Worm (Caenorhabditis elegans) whole organism, midembryonic: ENCODE measurements around the gene F55C9.14.
A peak's percentile ranks its signal among the peaks of the same experiment; 100 is the strongest.

Experiments
- T22C8.4 ChIP-seq: fragments of 200-800 bp; sonication (Bioruptor generic); IDR thresholded peaks from 2 replicates; pipeline ENCODE4 v1.3.6; 2022; ENCODE audit warnings: missing genetic modification characterization, missing compliant biosample characterization
- cog-1 ChIP-seq: sonication (generic microtip); optimal IDR thresholded peaks from 2 replicates; lab custom pipeline; 2016; ENCODE audit warnings: missing genetic modification characterization, missing compliant biosample characterization
- flt-1 ChIP-seq: fragments of 200-800 bp; sonication (Bioruptor generic); IDR thresholded peaks from 2 replicates; pipeline ENCODE4 v1.3.6; 2022; ENCODE audit warnings: missing genetic modification characterization, missing compliant biosample characterization
- klf-2 ChIP-seq: fragments of 200-800 bp; sonication (Bioruptor generic); conservative IDR thresholded peaks from 2 replicates; pipeline ENCODE4 v1.3.6; 2022; ENCODE audit warnings: missing genetic modification reagents, missing genetic modification characterization, missing compliant biosample characterization
- med-1 ChIP-seq: sonication (generic microtip); optimal IDR thresholded peaks from 2 replicates; lab custom pipeline; 2017; ENCODE audit warnings: missing genetic modification characterization, mild to moderate bottlenecking, missing compliant biosample characterization, antibody characterized with exemption, missing genetic modification reagents; ENCODE audit not compliant: insufficient read depth
- ref-1 ChIP-seq: fragments of 200-800 bp; sonication (Bioruptor generic); conservative IDR thresholded peaks from 2 replicates; pipeline ENCODE4 v1.3.6; 2022; ENCODE audit warnings: missing genetic modification reagents, missing genetic modification characterization, missing compliant biosample characterization
- tab-1 ChIP-seq: fragments of 200-800 bp; sonication (Bioruptor generic); IDR thresholded peaks from 2 replicates; pipeline ENCODE4 v1.3.6; 2022; ENCODE audit warnings: missing genetic modification characterization, missing compliant biosample characterization
- ztf-23 ChIP-seq: fragments of 200-800 bp; sonication (Bioruptor generic); IDR thresholded peaks from 2 replicates; pipeline ENCODE4 v1.3.6; 2022; ENCODE audit warnings: missing genetic modification reagents, missing genetic modification characterization, missing compliant biosample characterization
- ztf-29 ChIP-seq: fragments of 200-800 bp; sonication (Bioruptor generic); IDR thresholded peaks from 2 replicates; pipeline ENCODE4 v1.3.6; 2022; ENCODE audit warnings: missing genetic modification reagents, missing genetic modification characterization, missing compliant biosample characterization

DNA sequence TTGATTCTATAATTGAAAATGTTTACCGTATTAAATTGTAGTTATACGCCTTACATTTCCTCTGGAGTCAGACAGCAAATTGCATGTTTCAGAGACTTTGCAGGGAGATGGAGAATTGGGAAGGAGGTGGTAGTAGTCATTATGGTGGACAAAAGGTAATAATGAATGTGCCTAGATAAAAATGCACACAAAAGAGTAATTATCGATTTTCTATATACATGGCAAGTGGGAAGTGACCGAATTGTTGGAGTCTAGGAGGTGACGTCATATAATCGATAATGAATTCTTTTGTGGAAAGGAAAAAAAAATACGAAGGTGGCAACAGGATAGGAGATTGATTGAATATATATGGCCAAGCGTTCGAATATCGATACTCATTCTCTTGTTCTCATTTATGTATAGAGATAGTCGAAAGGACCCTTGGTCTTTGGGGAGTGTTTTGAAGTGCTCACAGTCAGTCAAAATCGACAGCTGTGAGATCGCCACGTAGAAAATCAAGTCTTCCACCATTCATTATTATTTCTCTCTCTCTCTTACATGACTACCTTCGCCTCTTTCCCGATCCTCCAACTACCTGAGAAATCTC lies 4.3 kb downstream of the F55C9.14 start, which contains the start of the genes fbxb-63 and fbxb-61:
- no peak for TF ChIP-seq cog-1
- no peak for TF ChIP-seq tab-1 (GFP tag; lab: Robert Waterston, UW)
- TF ChIP-seq ref-1 (GFP tag; lab: Robert Waterston, UW): no peak
- no peak for TF ChIP-seq med-1 (GFP tag; lab: Kevin White, UChicago)
- no peak for TF ChIP-seq ztf-23 (GFP tag; lab: Robert Waterston, UW)
- no peak for TF ChIP-seq flt-1 (GFP tag; lab: Robert Waterston, UW)
- no peak for TF ChIP-seq ztf-29
- TF ChIP-seq klf-2 (GFP tag; lab: Robert Waterston, UW): no peak
- peak; percentile 63; the same call in 1 of the 2 replicates for TF ChIP-seq T22C8.4
